Fruit fly (Drosophila melanogaster) whole organism, embryonic: Measurements from ENCODE around the gene CG2854.

Source experiments
- Abd-B ChIP-seq: fragments of 200-800 bp; sonication (Bioruptor generic); optimal IDR thresholded peaks from 2 replicates; lab custom pipeline; 2018; ENCODE audit warnings: missing biosample characterization, mild to moderate bottlenecking, missing genetic modification characterization, moderate library complexity
- Atf-2 ChIP-seq: fragments of 200-800 bp; sonication (Bioruptor generic); optimal IDR thresholded peaks from 2 replicates; lab custom pipeline; 2016; ENCODE audit warnings: missing biosample characterization, missing genetic modification characterization
- Awh ChIP-seq: fragments of 200-800 bp; sonication (Bioruptor generic); IDR thresholded peaks from 2 replicates; pipeline ENCODE4, ENCODE4 v1.3.6; 2022; ENCODE audit warnings: missing biosample characterization, missing genetic modification characterization
- B-H1 ChIP-seq: fragments of 200-800 bp; sonication (Bioruptor generic); IDR thresholded peaks from 3 replicates; pipeline ENCODE4 v1.3.6; 2022; ENCODE audit warnings: missing biosample characterization, missing genetic modification characterization
- C15 ChIP-seq: fragments of 200-800 bp; sonication (Bioruptor generic); IDR thresholded peaks from 3 replicates; pipeline ENCODE4 v1.3.6; 2022; ENCODE audit warnings: missing biosample characterization, missing genetic modification characterization
- CG10654 ChIP-seq: fragments of 200-800 bp; sonication (Bioruptor generic); optimal IDR thresholded peaks from 2 replicates; lab custom pipeline; 2016; ENCODE audit warnings: missing biosample characterization, missing genetic modification characterization
- CG11504 ChIP-seq: fragments of 200-800 bp; sonication (Bioruptor generic); optimal IDR thresholded peaks from 3 replicates; lab custom pipeline; 2019; ENCODE audit warnings: missing biosample characterization, mild to moderate bottlenecking, missing genetic modification characterization, moderate library complexity
- CG11560 ChIP-seq: fragments of 200-800 bp; sonication (Bioruptor generic); IDR thresholded peaks from 3 replicates; pipeline ENCODE4 v1.3.6; 2022; ENCODE audit warnings: missing biosample characterization, missing genetic modification characterization
- CG11696 ChIP-seq: fragments of 200-800 bp; sonication (Bioruptor generic); IDR thresholded peaks from 2 replicates; pipeline ENCODE4 v1.3.6; 2022; ENCODE audit warnings: missing biosample characterization, missing genetic modification characterization
- CG13287 ChIP-seq: fragments of 200-800 bp; sonication (Bioruptor generic); IDR thresholded peaks from 2 replicates; pipeline ENCODE4 v1.3.6; 2022; ENCODE audit warnings: missing biosample characterization, missing genetic modification characterization; ENCODE audit not compliant: partially characterized antibody
- CG13894 ChIP-seq: fragments of 200-800 bp; sonication (Bioruptor generic); optimal IDR thresholded peaks from 3 replicates; lab custom pipeline; 2018; ENCODE audit warnings: missing biosample characterization, mild to moderate bottlenecking, missing genetic modification characterization, moderate library complexity
- CG14014 ChIP-seq: fragments of 200-800 bp; sonication (Bioruptor generic); IDR thresholded peaks from 2 replicates; pipeline ENCODE4 v1.3.6; 2022; ENCODE audit warnings: missing biosample characterization, missing genetic modification characterization
- CG18619 ChIP-seq: fragments of 200-800 bp; sonication (Bioruptor generic); optimal IDR thresholded peaks from 3 replicates; lab custom pipeline; 2017; ENCODE audit warnings: missing biosample characterization, mild to moderate bottlenecking, missing genetic modification characterization
- CG4707 ChIP-seq: fragments of 200-800 bp; sonication (Bioruptor generic); optimal IDR thresholded peaks from 2 replicates; lab custom pipeline; 2018; ENCODE audit warnings: missing biosample characterization, mild to moderate bottlenecking, missing genetic modification characterization, moderate library complexity
- CG6272 ChIP-seq: fragments of 200-800 bp; sonication (Bioruptor generic); IDR thresholded peaks from 2 replicates; pipeline ENCODE4 v1.3.6; 2022; ENCODE audit warnings: missing biosample characterization, missing genetic modification characterization
- CkIIα-i1 ChIP-seq: fragments of 200-800 bp; sonication (Bioruptor generic); IDR thresholded peaks from 2 replicates; pipeline ENCODE4 v1.3.6; 2022; ENCODE audit warnings: missing biosample characterization, missing genetic modification characterization
- Dll ChIP-seq: fragments of 200-800 bp; sonication (Bioruptor generic); IDR thresholded peaks from 4 replicates; pipeline ENCODE4 v1.3.6; 2022; ENCODE audit warnings: missing biosample characterization, missing genetic modification characterization; ENCODE audit not compliant: partially characterized antibody
- GATAe ChIP-seq: fragments of 200-800 bp; sonication (Bioruptor generic); conservative IDR thresholded peaks from 2 replicates; pipeline ENCODE4 v1.3.6; 2022; ENCODE audit warnings: missing biosample characterization, missing genetic modification characterization
- H2.0 ChIP-seq: fragments of 200-800 bp; sonication (Bioruptor generic); IDR thresholded peaks from 2 replicates; pipeline ENCODE4 v1.3.6; 2022; ENCODE audit warnings: missing biosample characterization, missing genetic modification characterization
- HLH4C ChIP-seq: fragments of 200-800 bp; sonication (Bioruptor generic); IDR thresholded peaks from 3 replicates; pipeline ENCODE4 v1.3.6; 2022; ENCODE audit warnings: missing biosample characterization, missing genetic modification characterization; ENCODE audit not compliant: partially characterized antibody
- Hr78 ChIP-seq, 2 experiments: fragments of 200-800 bp in 1 of 2; fragments of >200 bp in 1 of 2; sonication (Bioruptor generic) in 1 of 2; optimal IDR thresholded peaks; 2 replicates each; lab custom pipeline; 2017 to 2019; ENCODE audit warnings: missing biosample characterization in 2 of 2, missing genetic modification characterization in 2 of 2, mild to moderate bottlenecking in 1 of 2, moderate library complexity in 1 of 2
- NFAT ChIP-seq: fragments of 200-800 bp; sonication (Bioruptor generic); IDR thresholded peaks from 2 replicates; pipeline ENCODE4 v1.3.6; 2022; ENCODE audit warnings: missing biosample characterization, missing genetic modification characterization
- NK7.1 ChIP-seq: fragments of 200-800 bp; sonication (Bioruptor generic); optimal IDR thresholded peaks from 3 replicates; lab custom pipeline; 2016; ENCODE audit warnings: missing biosample characterization, missing genetic modification characterization
- NfI ChIP-seq: fragments of 200-800 bp; sonication (Bioruptor generic); optimal IDR thresholded peaks from 3 replicates; lab custom pipeline; 2018; ENCODE audit warnings: missing biosample characterization, mild to moderate bottlenecking, missing genetic modification characterization, moderate library complexity
- PHDP ChIP-seq: fragments of 200-800 bp; sonication (Bioruptor generic); optimal IDR thresholded peaks from 3 replicates; lab custom pipeline; 2018; ENCODE audit warnings: missing biosample characterization, mild to moderate bottlenecking, missing genetic modification characterization, moderate library complexity
- TFAM ChIP-seq: fragments of 200-800 bp; sonication (Bioruptor generic); optimal IDR thresholded peaks from 2 replicates; lab custom pipeline; 2017; ENCODE audit warnings: missing biosample characterization, missing genetic modification characterization, inconsistent platforms
- Usf ChIP-seq: fragments of 200-800 bp; sonication (Bioruptor generic); optimal IDR thresholded peaks from 2 replicates; lab custom pipeline; 2017; ENCODE audit warnings: missing genotype, missing biosample characterization, missing genetic modification characterization
- Vsx1 ChIP-seq: fragments of 200-800 bp; sonication (Bioruptor generic); optimal IDR thresholded peaks from 2 replicates; lab custom pipeline; 2017; ENCODE audit warnings: missing biosample characterization, mild to moderate bottlenecking, missing genetic modification characterization, missing genetic modification reagents
- ara ChIP-seq: fragments of 200-800 bp; sonication (Bioruptor generic); IDR thresholded peaks from 2 replicates; pipeline ENCODE4 v1.3.6; 2022; ENCODE audit warnings: missing biosample characterization, missing genetic modification characterization
- ato ChIP-seq: fragments of 200-800 bp; sonication (Bioruptor generic); IDR thresholded peaks from 2 replicates; pipeline ENCODE4 v1.3.6; 2022; ENCODE audit warnings: missing biosample characterization, missing genetic modification characterization; ENCODE audit not compliant: partially characterized antibody
- az2 ChIP-seq: fragments of 200-800 bp; sonication (Bioruptor generic); optimal IDR thresholded peaks from 3 replicates; lab custom pipeline; 2016; ENCODE audit warnings: missing biosample characterization, missing genetic modification characterization
- br ChIP-seq: fragments of >200 bp; optimal IDR thresholded peaks from 2 replicates; lab custom pipeline; 2017
- danr ChIP-seq: fragments of 200-800 bp; sonication (Bioruptor generic); IDR thresholded peaks from 2 replicates; pipeline ENCODE4 v1.3.6; 2022; ENCODE audit warnings: missing biosample characterization, missing genetic modification characterization
- ems ChIP-seq: fragments of 200-800 bp; sonication (Bioruptor generic); optimal IDR thresholded peaks from 3 replicates; lab custom pipeline; 2016; ENCODE audit warnings: missing biosample characterization, missing genetic modification characterization
- her ChIP-seq: fragments of 200-800 bp; sonication (Bioruptor generic); optimal IDR thresholded peaks from 2 replicates; lab custom pipeline; 2016; ENCODE audit warnings: missing biosample characterization, missing genetic modification characterization
- ind ChIP-seq: fragments of 200-800 bp; sonication (Bioruptor generic); optimal IDR thresholded peaks from 3 replicates; lab custom pipeline; 2016; ENCODE audit warnings: missing biosample characterization, missing genetic modification characterization
- insv ChIP-seq, 2 experiments: fragments of 200-800 bp; sonication (Bioruptor generic); optimal IDR thresholded peaks; 3 replicates each; lab custom pipeline; 2016 to 2018; ENCODE audit warnings: missing biosample characterization in 2 of 2, missing genetic modification characterization in 2 of 2
- lbe ChIP-seq: fragments of 200-800 bp; sonication (Bioruptor generic); optimal IDR thresholded peaks from 2 replicates; lab custom pipeline; 2016; ENCODE audit warnings: missing biosample characterization, mild to moderate bottlenecking, missing genetic modification characterization
- lola ChIP-seq, 3 experiments: fragments of >200 bp in 2 of 3; fragments of 200-800 bp in 1 of 3; sonication (Bioruptor generic) in 1 of 3; optimal IDR thresholded peaks; 2 replicates each; lab custom pipeline; 2017 to 2019; ENCODE audit warnings: missing biosample characterization in 3 of 3, missing genetic modification characterization in 3 of 3, mild to moderate bottlenecking in 1 of 3, moderate library complexity in 1 of 3
- pfk ChIP-seq: fragments of 200-800 bp; sonication (Bioruptor generic); optimal IDR thresholded peaks from 2 replicates; lab custom pipeline; 2018; ENCODE audit warnings: missing biosample characterization, mild to moderate bottlenecking, missing genetic modification characterization, moderate library complexity
- pnt ChIP-seq: fragments of 200-800 bp; sonication (Bioruptor generic); optimal IDR thresholded peaks from 3 replicates; lab custom pipeline; 2016; ENCODE audit warnings: missing biosample characterization, missing genetic modification characterization
- pros ChIP-seq: fragments of 200-800 bp; sonication (Bioruptor generic); optimal IDR thresholded peaks from 3 replicates; lab custom pipeline; 2019; ENCODE audit warnings: missing biosample characterization, mild to moderate bottlenecking, missing genetic modification characterization, moderate library complexity
- repo ChIP-seq: fragments of 200-800 bp; sonication (Bioruptor generic); optimal IDR thresholded peaks from 2 replicates; lab custom pipeline; 2016; ENCODE audit warnings: missing biosample characterization, missing genetic modification characterization
- sc ChIP-seq, 3 experiments: fragments of >200 bp in 2 of 3; fragments of 200-800 bp in 1 of 3; sonication (Bioruptor generic) in 1 of 3; optimal IDR thresholded peaks; 2 replicates in 2 of 3; 3 replicates in 1 of 3; lab custom pipeline; 2017; ENCODE audit warnings: mild to moderate bottlenecking in 1 of 3, missing biosample characterization in 1 of 3, missing genetic modification characterization in 1 of 3, missing genetic modification reagents in 1 of 3
- sd ChIP-seq: fragments of 200-800 bp; sonication (Bioruptor generic); optimal IDR thresholded peaks from 3 replicates; lab custom pipeline; 2018; ENCODE audit warnings: missing biosample characterization, mild to moderate bottlenecking, missing genetic modification characterization, moderate library complexity
- sens ChIP-seq: fragments of 200-800 bp; sonication (Bioruptor generic); peaks from one replicate; lab custom pipeline; 2016; ENCODE audit warnings: missing biosample characterization, missing genetic modification characterization
- ssp ChIP-seq: fragments of 200-800 bp; sonication (Bioruptor generic); IDR thresholded peaks from 2 replicates; pipeline ENCODE4 v1.3.6; 2022; ENCODE audit warnings: missing biosample characterization, missing genetic modification characterization
- tll ChIP-seq, 2 experiments: fragments of 200-800 bp in 1 of 2; fragments of >200 bp in 1 of 2; sonication (Bioruptor generic) in 1 of 2; optimal IDR thresholded peaks; 2 replicates each; lab custom pipeline; 2017 to 2019; ENCODE audit warnings: missing biosample characterization in 2 of 2, missing genetic modification characterization in 2 of 2, mild to moderate bottlenecking in 1 of 2, moderate library complexity in 1 of 2
- tna ChIP-seq: fragments of 200-800 bp; sonication (Bioruptor generic); IDR thresholded peaks from 2 replicates; pipeline ENCODE4 v1.3.6; 2022; ENCODE audit warnings: missing biosample characterization, missing genetic modification characterization; ENCODE audit not compliant: partially characterized antibody
- twi ChIP-seq: fragments of 200-800 bp; optimal IDR thresholded peaks from 2 replicates; lab custom pipeline; 2019; ENCODE audit warnings: missing biosample characterization, mild to moderate bottlenecking, missing genetic modification characterization, moderate library complexity

CG2854 gene

dm6 chrX:2317347-2317832 is 9.5 kb upstream of the CG2854 start (continued):
- TF ChIP-seq Dll (GFP tag; lab: Robert Waterston, UW): peak; percentile 23; the same call in 1 of the 4 replicates
- TF ChIP-seq ems (GFP tag; lab: Kevin White, UChicago): no peak
- no peak for TF ChIP-seq Hr78 (GFP tag; optimal IDR thresholded peaks at IDR 0.05; lab: Kevin White, UChicago)
- TF ChIP-seq az2: no peak
- TF ChIP-seq CG14014 (GFP tag; lab: Robert Waterston, UW): no peak; the same call in 1 of the 2 replicates
- TF ChIP-seq CG6272 (GFP tag; lab: Robert Waterston, UW): no peak
- TF ChIP-seq CkIIα-i1 (GFP tag; lab: Robert Waterston, UW): no peak
- no peak for TF ChIP-seq CG13894
- no peak for TF ChIP-seq C15
- no peak for TF ChIP-seq NFAT (GFP tag; lab: Robert Waterston, UW)
- TF ChIP-seq ara (GFP tag; lab: Robert Waterston, UW): 0 out of 2 replicates have a peak, but pooled peaks have one; percentile 21
- TF ChIP-seq danr (GFP tag; lab: Robert Waterston, UW): no peak
- TF ChIP-seq HLH4C (GFP tag; lab: Robert Waterston, UW): no peak
- no peak for TF ChIP-seq Vsx1
- peak; percentile 49; the same call in 1 of the 2 replicates for TF ChIP-seq CG13287
- peak; percentile 74 for TF ChIP-seq lbe (GFP tag; lab: Kevin White, UChicago)
- no peak for TF ChIP-seq Atf-2 (GFP tag; lab: Kevin White, UChicago)
- no peak for TF ChIP-seq her
- TF ChIP-seq CG10654: no peak
- TF ChIP-seq lola (GFP tag; optimal IDR thresholded peaks at IDR 0.05; lab: Kevin White, UChicago): no peak
- no peak for TF ChIP-seq tna
- TF ChIP-seq Awh (GFP tag; lab: Robert Waterston, UW): 0 out of 2 replicates have a peak, but pooled peaks have one; percentile 19
- TF ChIP-seq CG4707 (GFP tag; lab: Kevin White, UChicago): peak; percentile 47
- TF ChIP-seq Abd-B (GFP tag; lab: Kevin White, UChicago): no peak
- no peak for TF ChIP-seq insv (GFP tag; optimal IDR thresholded peaks at IDR 0.05; lab: Kevin White, UChicago)
- TF ChIP-seq CG11504 (tag; lab: Kevin White, UChicago): no peak
- peak; percentile 74 for TF ChIP-seq sens (GFP tag; lab: Kevin White, UChicago)
- TF ChIP-seq GATAe (GFP tag; lab: Robert Waterston, UW): no peak
- TF ChIP-seq NfI (GFP tag; lab: Kevin White, UChicago): no peak
- no peak for TF ChIP-seq CG18619 (GFP tag; lab: Kevin White, UChicago)
- no peak for TF ChIP-seq H2.0 (GFP tag; lab: Robert Waterston, UW)
- TF ChIP-seq br (lab: Kevin White, UChicago): no peak
- peak; percentile 97 for TF ChIP-seq pros
- TF ChIP-seq pfk (GFP tag; lab: Kevin White, UChicago): no peak
- no peak for TF ChIP-seq Usf (GFP tag; lab: Kevin White, UChicago)
- peak; percentile 33 for TF ChIP-seq PHDP (tag; lab: Kevin White, UChicago)
- TF ChIP-seq CG11560: no peak
- no peak for TF ChIP-seq twi (tag; lab: Kevin White, UChicago)
- TF ChIP-seq CG11696 (GFP tag; lab: Robert Waterston, UW): no peak
- no peak for TF ChIP-seq ato (GFP tag; lab: Robert Waterston, UW)
- TF ChIP-seq TFAM: no peak
- TF ChIP-seq B-H1 (GFP tag; lab: Robert Waterston, UW): no peak
- peak; percentile 65 for TF ChIP-seq sd (tag; lab: Kevin White, UChicago)
- no peak for TF ChIP-seq ind (GFP tag; lab: Kevin White, UChicago)
- TF ChIP-seq sc (optimal IDR thresholded peaks at IDR 0.05; lab: Kevin White, UChicago): no peak
- TF ChIP-seq sc (GFP tag; optimal IDR thresholded peaks at IDR 0.05; lab: Kevin White, UChicago): no peak
- no peak for TF ChIP-seq NK7.1 (GFP tag; lab: Kevin White, UChicago)
- no peak for TF ChIP-seq ssp
- TF ChIP-seq repo (GFP tag; lab: Kevin White, UChicago): peak; percentile 1
- no peak for TF ChIP-seq pnt (GFP tag; lab: Kevin White, UChicago)
- no peak for TF ChIP-seq tll (GFP tag; optimal IDR thresholded peaks at IDR 0.05; lab: Kevin White, UChicago)
